Worm (Caenorhabditis elegans): Measurements from ENCODE around the gene emb-1.

ce11 chrIII:5218687-5219086 lies 45.4 kb downstream of the emb-1 start, which contains the start of gene ZC155.2:
- TF ChIP-seq hmbx-1 (tag; optimal IDR thresholded peaks at IDR 0.05), result no peak
- TF ChIP-seq tbx-37 (GFP tag; conservative IDR thresholded peaks at IDR 0.05), result no peak
- no peak for TF ChIP-seq ceh-13 (GFP tag; optimal IDR thresholded peaks at IDR 0.05)
- no peak for TF ChIP-seq B0310.2 (tag; optimal IDR thresholded peaks at IDR 0.05)
- TF ChIP-seq pes-1 (GFP tag; IDR thresholded peaks at IDR 0.05), result no peak
- TF ChIP-seq flt-1 (GFP tag; IDR thresholded peaks at IDR 0.05), result no peak
- TF ChIP-seq ama-1 (optimal IDR thresholded peaks at IDR 0.05), result no peak
- no peak for TF ChIP-seq aly-1 (tag; optimal IDR thresholded peaks at IDR 0.05)
